Fruit fly (Drosophila melanogaster) whole organism, embryonic: Measurements from ENCODE around the gene CG15865.

Experiments used
- ATbp ChIP-seq: fragments of 200-800 bp; sonication (Bioruptor generic); optimal IDR thresholded peaks from 2 replicates; lab custom pipeline; 2017; ENCODE audit warnings: missing biosample characterization, mild to moderate bottlenecking, missing genetic modification characterization, missing genetic modification reagents
- Adf1 ChIP-seq: fragments of 200-800 bp; sonication (Bioruptor generic); IDR thresholded peaks from 2 replicates; pipeline ENCODE4 v1.3.6; 2022; ENCODE audit warnings: missing biosample characterization, missing genetic modification characterization
- CG10366 ChIP-seq: fragments of 200-800 bp; sonication (Bioruptor generic); IDR thresholded peaks from 2 replicates; pipeline ENCODE4 v1.3.6; 2022; ENCODE audit warnings: missing biosample characterization, missing genetic modification characterization
- CG11093 ChIP-seq: fragments of 200-800 bp; sonication (Bioruptor generic); IDR thresholded peaks from 3 replicates; pipeline ENCODE4 v1.3.6; 2022; ENCODE audit warnings: missing biosample characterization, missing genetic modification characterization
- CG11560 ChIP-seq: fragments of 200-800 bp; sonication (Bioruptor generic); IDR thresholded peaks from 3 replicates; pipeline ENCODE4 v1.3.6; 2022; ENCODE audit warnings: missing biosample characterization, missing genetic modification characterization
- CG12104 ChIP-seq: fragments of 200-800 bp; sonication (Bioruptor generic); optimal IDR thresholded peaks from 3 replicates; lab custom pipeline; 2016; ENCODE audit warnings: missing biosample characterization, missing genetic modification characterization
- CG12391 ChIP-seq: fragments of 200-800 bp; sonication (Bioruptor generic); optimal IDR thresholded peaks from 3 replicates; lab custom pipeline; 2018; ENCODE audit warnings: missing biosample characterization, mild to moderate bottlenecking, missing genetic modification characterization, moderate library complexity
- CG13287 ChIP-seq: fragments of 200-800 bp; sonication (Bioruptor generic); IDR thresholded peaks from 2 replicates; pipeline ENCODE4 v1.3.6; 2022; ENCODE audit warnings: missing biosample characterization, missing genetic modification characterization; ENCODE audit not compliant: partially characterized antibody
- CG15479 ChIP-seq: fragments of 200-800 bp; sonication (Bioruptor generic); optimal IDR thresholded peaks from 3 replicates; lab custom pipeline; 2019; ENCODE audit warnings: missing biosample characterization, mild to moderate bottlenecking, missing genetic modification characterization, moderate library complexity
- CG1603 ChIP-seq: fragments of 200-800 bp; sonication (Bioruptor generic); optimal IDR thresholded peaks from 2 replicates; lab custom pipeline; 2019; ENCODE audit warnings: missing biosample characterization, mild to moderate bottlenecking, missing genetic modification characterization, moderate library complexity
- CG16815 ChIP-seq: fragments of 200-800 bp; sonication (Bioruptor generic); optimal IDR thresholded peaks from 3 replicates; lab custom pipeline; 2017; ENCODE audit warnings: missing biosample characterization, mild to moderate bottlenecking, missing genetic modification characterization
- CG16863 ChIP-seq: fragments of 200-800 bp; sonication (Bioruptor generic); optimal IDR thresholded peaks from 3 replicates; lab custom pipeline; 2016; ENCODE audit warnings: missing biosample characterization, missing genetic modification characterization
- CG2120 ChIP-seq: fragments of 200-800 bp; sonication (Bioruptor generic); optimal IDR thresholded peaks from 3 replicates; lab custom pipeline; 2016; ENCODE audit warnings: missing biosample characterization, missing genetic modification characterization
- CG2678 ChIP-seq: fragments of 200-800 bp; sonication (Bioruptor generic); optimal IDR thresholded peaks from 3 replicates; lab custom pipeline; 2019; ENCODE audit warnings: missing biosample characterization, mild to moderate bottlenecking, missing genetic modification characterization, moderate library complexity
- CG30020 ChIP-seq: fragments of 200-800 bp; optimal IDR thresholded peaks from 2 replicates; lab custom pipeline; 2019; ENCODE audit warnings: missing biosample characterization, mild to moderate bottlenecking, missing genetic modification characterization, moderate library complexity
- CG31365 ChIP-seq: fragments of 200-800 bp; sonication (Bioruptor generic); optimal IDR thresholded peaks from 2 replicates; lab custom pipeline; 2018; ENCODE audit warnings: missing biosample characterization, mild to moderate bottlenecking, missing genetic modification characterization
- CG32772 ChIP-seq: fragments of 200-800 bp; sonication (Bioruptor generic); IDR thresholded peaks from 2 replicates; pipeline ENCODE4 v1.3.6; 2022; ENCODE audit warnings: missing biosample characterization, missing genetic modification characterization
- CG34376 ChIP-seq: fragments of 200-800 bp; sonication (Bioruptor generic); optimal IDR thresholded peaks from 2 replicates; lab custom pipeline; 2018; ENCODE audit warnings: missing biosample characterization, mild to moderate bottlenecking, missing genetic modification characterization
- CG42726 ChIP-seq: fragments of 200-800 bp; sonication (Bioruptor generic); IDR thresholded peaks from 2 replicates; pipeline ENCODE4 v1.3.6; 2022; ENCODE audit warnings: missing biosample characterization, missing genetic modification characterization; ENCODE audit not compliant: partially characterized antibody
- CG4282 ChIP-seq: fragments of 200-800 bp; sonication (Bioruptor generic); optimal IDR thresholded peaks from 2 replicates; lab custom pipeline; 2016; ENCODE audit warnings: missing biosample characterization, missing genetic modification characterization
- CG4424 ChIP-seq: fragments of 200-800 bp; sonication (Bioruptor generic); optimal IDR thresholded peaks from 3 replicates; lab custom pipeline; 2016; ENCODE audit warnings: missing biosample characterization, missing genetic modification characterization
- CG4820 ChIP-seq: fragments of 200-800 bp; sonication (Bioruptor generic); optimal IDR thresholded peaks from 3 replicates; lab custom pipeline; 2016; ENCODE audit warnings: missing biosample characterization, missing genetic modification characterization
- CG7839 ChIP-seq: fragments of 200-800 bp; sonication (Bioruptor generic); optimal IDR thresholded peaks from 3 replicates; lab custom pipeline; 2018; ENCODE audit warnings: missing biosample characterization, mild to moderate bottlenecking, missing genetic modification characterization, moderate library complexity
- CG9609 ChIP-seq: fragments of 200-800 bp; sonication (Bioruptor generic); optimal IDR thresholded peaks from 3 replicates; lab custom pipeline; 2016; ENCODE audit warnings: missing biosample characterization, missing genetic modification characterization
- CHES-1-like ChIP-seq: fragments of 200-800 bp; sonication (Bioruptor generic); optimal IDR thresholded peaks from 2 replicates; lab custom pipeline; 2016; ENCODE audit warnings: missing biosample characterization, missing genetic modification characterization
- D ChIP-seq, 2 experiments: fragments of 200-800 bp in 1 of 2; fragments of >200 bp in 1 of 2; sonication (Bioruptor generic) in 1 of 2; optimal IDR thresholded peaks; 2 replicates in 1 of 2; 3 replicates in 1 of 2; lab custom pipeline; 2017; ENCODE audit warnings: mild to moderate bottlenecking in 1 of 2, missing biosample characterization in 1 of 2, missing genetic modification characterization in 1 of 2, missing genetic modification reagents in 1 of 2
- HLHmδ ChIP-seq: fragments of 200-800 bp; sonication (Bioruptor generic); optimal IDR thresholded peaks from 2 replicates; lab custom pipeline; 2018; ENCODE audit warnings: missing biosample characterization, mild to moderate bottlenecking, missing genetic modification characterization, moderate library complexity
- Hmr ChIP-seq: fragments of 200-800 bp; sonication (Bioruptor generic); optimal IDR thresholded peaks from 3 replicates; lab custom pipeline; 2017; ENCODE audit warnings: mild to moderate bottlenecking, missing biosample characterization, missing genetic modification reagents, missing genetic modification characterization
- Hsf ChIP-seq: fragments of 200-800 bp; sonication (Bioruptor generic); optimal IDR thresholded peaks from 3 replicates; lab custom pipeline; 2016; ENCODE audit warnings: missing biosample characterization, missing genetic modification characterization
- Nf-YC ChIP-seq: fragments of 200-800 bp; optimal IDR thresholded peaks from 3 replicates; lab custom pipeline; 2019; ENCODE audit warnings: missing biosample characterization, mild to moderate bottlenecking, missing genetic modification characterization, moderate library complexity
- NfI ChIP-seq: fragments of 200-800 bp; sonication (Bioruptor generic); optimal IDR thresholded peaks from 3 replicates; lab custom pipeline; 2018; ENCODE audit warnings: missing biosample characterization, mild to moderate bottlenecking, missing genetic modification characterization, moderate library complexity
- Pdp1 ChIP-seq, 2 experiments: fragments of 200-800 bp; sonication (Bioruptor generic); optimal IDR thresholded peaks; 3 replicates each; lab custom pipeline; 2016; ENCODE audit warnings: missing biosample characterization in 2 of 2, missing genetic modification characterization in 2 of 2, mild to moderate bottlenecking in 1 of 2, moderate library complexity in 1 of 2
- ab ChIP-seq: fragments of 200-800 bp; sonication (Bioruptor generic); optimal IDR thresholded peaks from 2 replicates; lab custom pipeline; 2016; ENCODE audit warnings: missing biosample characterization, missing genetic modification characterization
- btn ChIP-seq: fragments of 200-800 bp; sonication (Bioruptor generic); optimal IDR thresholded peaks from 2 replicates; lab custom pipeline; 2016; ENCODE audit warnings: missing biosample characterization, missing genetic modification characterization
- chif ChIP-seq, 2 experiments: fragments of 200-800 bp; sonication (Bioruptor generic); optimal IDR thresholded peaks; 3 replicates each; lab custom pipeline; 2016; ENCODE audit warnings: missing biosample characterization in 2 of 2, missing genetic modification characterization in 2 of 2
- crol ChIP-seq: fragments of 200-800 bp; sonication (Bioruptor generic); IDR thresholded peaks from 2 replicates; pipeline ENCODE4 v1.3.6; 2022; ENCODE audit warnings: missing biosample characterization, missing genetic modification characterization
- da ChIP-seq: fragments of 200-800 bp; sonication (Bioruptor generic); optimal IDR thresholded peaks from 2 replicates; lab custom pipeline; 2016; ENCODE audit warnings: missing biosample characterization, missing genetic modification characterization
- dimm ChIP-seq: fragments of 200-800 bp; sonication (Bioruptor generic); IDR thresholded peaks from 2 replicates; pipeline ENCODE4 v1.3.6; 2022; ENCODE audit warnings: missing biosample characterization, missing genetic modification characterization
- dysf ChIP-seq: fragments of 200-800 bp; sonication (Bioruptor generic); IDR thresholded peaks from 3 replicates; pipeline ENCODE4 v1.3.6; 2022; ENCODE audit warnings: missing biosample characterization, missing genetic modification characterization
- en ChIP-seq: fragments of 200-800 bp; sonication (Bioruptor generic); optimal IDR thresholded peaks from 2 replicates; lab custom pipeline; 2016; ENCODE audit warnings: missing biosample characterization, missing genetic modification characterization
- fd102C ChIP-seq: fragments of 200-800 bp; sonication (Bioruptor generic); optimal IDR thresholded peaks from 2 replicates; lab custom pipeline; 2018; ENCODE audit warnings: missing biosample characterization, mild to moderate bottlenecking, missing genetic modification characterization, moderate library complexity
- gcm2 ChIP-seq: fragments of 200-800 bp; sonication (Bioruptor generic); optimal IDR thresholded peaks from 2 replicates; lab custom pipeline; 2016; ENCODE audit warnings: missing biosample characterization, missing genetic modification characterization
- insv ChIP-seq, 2 experiments: fragments of 200-800 bp; sonication (Bioruptor generic); optimal IDR thresholded peaks; 3 replicates each; lab custom pipeline; 2016 to 2018; ENCODE audit warnings: missing biosample characterization in 2 of 2, missing genetic modification characterization in 2 of 2
- mld ChIP-seq: fragments of 200-800 bp; sonication (Bioruptor generic); IDR thresholded peaks from 3 replicates; pipeline ENCODE4 v1.3.6; 2022; ENCODE audit warnings: missing biosample characterization, missing genetic modification characterization; ENCODE audit not compliant: partially characterized antibody
- nmo ChIP-seq: fragments of 200-800 bp; sonication (Bioruptor generic); optimal IDR thresholded peaks from 2 replicates; lab custom pipeline; 2018; ENCODE audit warnings: missing biosample characterization, mild to moderate bottlenecking, missing genetic modification characterization, moderate library complexity
- pho ChIP-seq: fragments of 200-800 bp; sonication (Bioruptor generic); optimal IDR thresholded peaks from 2 replicates; lab custom pipeline; 2016; ENCODE audit warnings: missing biosample characterization, missing genetic modification characterization
- sima ChIP-seq: fragments of 200-800 bp; sonication (Bioruptor generic); optimal IDR thresholded peaks from 2 replicates; lab custom pipeline; 2016; ENCODE audit warnings: missing biosample characterization, missing genetic modification characterization
- slou ChIP-seq: fragments of 200-800 bp; sonication (Bioruptor generic); optimal IDR thresholded peaks from 3 replicates; lab custom pipeline; 2016; ENCODE audit warnings: missing biosample characterization, missing genetic modification characterization
- sob ChIP-seq: fragments of 200-800 bp; sonication (Bioruptor generic); IDR thresholded peaks from 2 replicates; pipeline ENCODE4 v1.3.6; 2022; ENCODE audit warnings: missing biosample characterization, missing genetic modification characterization
- wek ChIP-seq: fragments of 200-800 bp; sonication (Bioruptor generic); optimal IDR thresholded peaks from 3 replicates; lab custom pipeline; 2018; ENCODE audit warnings: missing biosample characterization, mild to moderate bottlenecking, missing genetic modification characterization, moderate library complexity
- zf30C ChIP-seq: fragments of 200-800 bp; sonication (Bioruptor generic); optimal IDR thresholded peaks from 3 replicates; lab custom pipeline; 2018; ENCODE audit warnings: missing biosample characterization, mild to moderate bottlenecking, missing genetic modification characterization

The CG15865 gene

dm6 chrX:16654931-16655409 lies 9.3 kb downstream of the CG15865 start, which contains the start of the genes Nemp and r (continued):
- TF ChIP-seq en: no peak
- no peak for TF ChIP-seq CG32772 (GFP tag; lab: Robert Waterston, UW)
- no peak for TF ChIP-seq zf30C (GFP tag; lab: Kevin White, UChicago)
- TF ChIP-seq dysf (GFP tag; lab: Robert Waterston, UW): no peak
- TF ChIP-seq Hmr (GFP tag; lab: Kevin White, UChicago): peak; percentile 41
- no peak for TF ChIP-seq slou (GFP tag; lab: Kevin White, UChicago)
- peak; percentile 54 for TF ChIP-seq nmo (GFP tag; lab: Kevin White, UChicago)
- TF ChIP-seq CG4282 (GFP tag; lab: Kevin White, UChicago): no peak
- TF ChIP-seq pho: no peak
- TF ChIP-seq CG30020: no peak
- TF ChIP-seq fd102C (GFP tag; lab: Kevin White, UChicago): no peak
- peak; percentile 91 for TF ChIP-seq CG11560
- TF ChIP-seq CG10366 (GFP tag; lab: Robert Waterston, UW): no peak
- TF ChIP-seq CG2678 (tag; lab: Kevin White, UChicago): no peak
- no peak for TF ChIP-seq wek (GFP tag; lab: Kevin White, UChicago)
- no peak for TF ChIP-seq CG42726 (GFP tag; lab: Robert Waterston, UW)
- TF ChIP-seq ab (GFP tag; lab: Kevin White, UChicago): no peak
- TF ChIP-seq CG4424 (GFP tag; lab: Kevin White, UChicago): no peak
- no peak for TF ChIP-seq crol (GFP tag; lab: Robert Waterston, UW)
- no peak for TF ChIP-seq NfI (GFP tag; lab: Kevin White, UChicago)
- TF ChIP-seq CG15479: no peak
- TF ChIP-seq D (optimal IDR thresholded peaks at IDR 0.05; lab: Kevin White, UChicago): no peak
- no peak for TF ChIP-seq D (GFP tag; optimal IDR thresholded peaks at IDR 0.05; lab: Kevin White, UChicago)
- TF ChIP-seq btn (GFP tag; lab: Kevin White, UChicago): no peak
- no peak for TF ChIP-seq CG2120 (GFP tag; lab: Kevin White, UChicago)
- no peak for TF ChIP-seq CG34376 (GFP tag; lab: Kevin White, UChicago)
- no peak for TF ChIP-seq ATbp (GFP tag; lab: Kevin White, UChicago)
- no peak for TF ChIP-seq gcm2 (GFP tag; lab: Kevin White, UChicago)
- no peak for TF ChIP-seq mld (GFP tag; lab: Robert Waterston, UW)
- TF ChIP-seq CG12391 (tag; lab: Kevin White, UChicago): no peak
- peak; percentile 47 for TF ChIP-seq CG1603 (tag; lab: Kevin White, UChicago)
- TF ChIP-seq CG7839 (tag; lab: Kevin White, UChicago): no peak
- TF ChIP-seq HLHmδ (GFP tag; lab: Kevin White, UChicago): no peak
- no peak for TF ChIP-seq CG16863 (GFP tag; lab: Kevin White, UChicago)
- no peak for TF ChIP-seq CG11093 (GFP tag; lab: Robert Waterston, UW)
- TF ChIP-seq CHES-1-like (GFP tag; lab: Kevin White, UChicago): no peak
- no peak for TF ChIP-seq Nf-YC (tag; lab: Kevin White, UChicago)
- TF ChIP-seq CG13287: peak; percentile 74
- TF ChIP-seq da: no peak
- no peak for TF ChIP-seq sima (GFP tag; lab: Kevin White, UChicago)
- TF ChIP-seq Hsf (GFP tag; lab: Kevin White, UChicago): no peak
- TF ChIP-seq CG31365 (tag; lab: Kevin White, UChicago): no peak
- TF ChIP-seq sob: no peak
- no peak for TF ChIP-seq dimm (GFP tag; lab: Robert Waterston, UW)
- TF ChIP-seq Pdp1 (GFP tag; optimal IDR thresholded peaks at IDR 0.05; lab: Kevin White, UChicago): peak in 1 of 2 experiments; percentile 4
- TF ChIP-seq Adf1 (GFP tag; lab: Robert Waterston, UW): no peak
- TF ChIP-seq insv (GFP tag; optimal IDR thresholded peaks at IDR 0.05; lab: Kevin White, UChicago): no peak
- TF ChIP-seq CG12104 (GFP tag; lab: Kevin White, UChicago): no peak
- TF ChIP-seq CG9609 (GFP tag; lab: Kevin White, UChicago): no peak
- TF ChIP-seq CG16815 (GFP tag; lab: Kevin White, UChicago): no peak
- TF ChIP-seq chif (GFP tag; optimal IDR thresholded peaks at IDR 0.05; lab: Kevin White, UChicago): no peak
- TF ChIP-seq CG4820 (GFP tag; lab: Kevin White, UChicago): no peak
